Worm (Caenorhabditis elegans) whole organism, early embryonic: ENCODE data around the gene C17B7.8.

ENCODE experiments used
- B0310.2 ChIP-seq: sonication (generic microtip); optimal IDR thresholded peaks from 2 replicates; lab custom pipeline; 2016; ENCODE audit warnings: mild to moderate bottlenecking, missing genetic modification characterization, missing compliant biosample characterization
- ama-1 ChIP-seq: fragments of 150-350 bp; optimal IDR thresholded peaks from 2 replicates; lab custom pipeline; 2014
- ceh-36 ChIP-seq: sonication (generic microtip); optimal IDR thresholded peaks from 2 replicates; lab custom pipeline; 2016; ENCODE audit warnings: missing genetic modification characterization, inconsistent platforms, missing compliant biosample characterization
- hmbx-1 ChIP-seq: sonication (generic microtip); optimal IDR thresholded peaks from 2 replicates; lab custom pipeline; 2016; ENCODE audit warnings: mild to moderate bottlenecking, missing genetic modification characterization, missing compliant biosample characterization
- hmg-4 ChIP-seq: fragments of 200-800 bp; sonication (Bioruptor generic); optimal IDR thresholded peaks from 2 replicates; lab custom pipeline; 2018; ENCODE audit warnings: mild to moderate bottlenecking, missing genetic modification characterization, missing compliant biosample characterization
- hnd-1 ChIP-seq: sonication (generic microtip); optimal IDR thresholded peaks from 2 replicates; lab custom pipeline; 2016; ENCODE audit warnings: missing genetic modification characterization, missing compliant biosample characterization
- scrt-1 ChIP-seq: fragments of 200-800 bp; sonication (Bioruptor generic); IDR thresholded peaks from 2 replicates; pipeline ENCODE4 v1.3.6; 2022; ENCODE audit warnings: missing genetic modification characterization, missing compliant biosample characterization
- tbx-11 ChIP-seq: fragments of 200-800 bp; sonication (Bioruptor generic); IDR thresholded peaks from 2 replicates; pipeline ENCODE4 v1.3.6; 2022; ENCODE audit warnings: missing genetic modification characterization, missing compliant biosample characterization
- tbx-37 ChIP-seq: fragments of 200-800 bp; sonication (Bioruptor generic); conservative IDR thresholded peaks from 2 replicates; pipeline ENCODE4 v1.3.6; 2022; ENCODE audit warnings: missing genetic modification reagents, missing genetic modification characterization, missing compliant biosample characterization
- tra-4 ChIP-seq: sonication (generic microtip); optimal IDR thresholded peaks from 2 replicates; lab custom pipeline; 2017; ENCODE audit warnings: missing genetic modification characterization, missing compliant biosample characterization

- TF ChIP-seq hmg-4 (no peak), ama-1 (no peak), hnd-1 (no peak), hmbx-1 (tag; lab: Kevin White, UChicago) (no peak), B0310.2 (no peak), tbx-11 (GFP tag; lab: Robert Waterston, UW) (no peak), tbx-37 (GFP tag; lab: Robert Waterston, UW) (no peak), tra-4 (tag; lab: Kevin White, UChicago) (no peak), scrt-1 (GFP tag; lab: Robert Waterston, UW) (no peak), ceh-36 (tag; lab: Kevin White, UChicago) (no peak)
These were observed 35.9 kb downstream of the C17B7.8 start for ce11 chrV:3288134-3288533.
